Worm (Caenorhabditis elegans) whole organism, young adult: ENCODE data around the gene cal-4.

Experiments used
- B0019.2 ChIP-seq: fragments of 200-800 bp; sonication (Bioruptor generic); conservative IDR thresholded peaks from 2 replicates; pipeline ENCODE4 v1.3.6; 2022; ENCODE audit warnings: missing genetic modification reagents, missing genetic modification characterization, missing compliant biosample characterization
- B0336.3 ChIP-seq: fragments of 200-800 bp; sonication (Bioruptor generic); IDR thresholded peaks from 2 replicates; pipeline ENCODE4 v1.3.6; 2022; ENCODE audit warnings: missing genetic modification characterization, missing compliant biosample characterization
- C06A6.2 ChIP-seq: fragments of 200-800 bp; sonication (Bioruptor generic); conservative IDR thresholded peaks from 2 replicates; pipeline ENCODE4 v1.3.6; 2022; ENCODE audit warnings: missing genetic modification characterization, missing compliant biosample characterization
- C17E4.6 ChIP-seq: fragments of 200-800 bp; sonication (Bioruptor generic); IDR thresholded peaks from 2 replicates; pipeline ENCODE4 v1.3.6; 2022; ENCODE audit warnings: missing genetic modification reagents, missing genetic modification characterization, missing compliant biosample characterization
- F37B4.10 ChIP-seq: fragments of 200-800 bp; sonication (Bioruptor generic); IDR thresholded peaks from 2 replicates; pipeline ENCODE4 v1.3.6; 2022; ENCODE audit warnings: missing genetic modification characterization, missing compliant biosample characterization
- F49E8.2 ChIP-seq: sonication (generic microtip); optimal IDR thresholded peaks from 3 replicates; lab custom pipeline; 2017; ENCODE audit warnings: missing genetic modification characterization, mild to moderate bottlenecking, missing compliant biosample characterization, antibody characterized with exemption, moderate library complexity; ENCODE audit not compliant: insufficient read depth
- F55B11.4 ChIP-seq: sonication (generic microtip); optimal IDR thresholded peaks from 2 replicates; lab custom pipeline; 2016; ENCODE audit warnings: missing compliant biosample characterization, missing genetic modification characterization, borderline replicate concordance; ENCODE audit not compliant: insufficient read depth
- K12H6.12 ChIP-seq: fragments of 200-800 bp; sonication (Bioruptor generic); optimal IDR thresholded peaks from 2 replicates; lab custom pipeline; 2018; ENCODE audit warnings: mild to moderate bottlenecking, missing genetic modification characterization, missing compliant biosample characterization
- T07F8.4 ChIP-seq: sonication (generic microtip); optimal IDR thresholded peaks from 2 replicates; lab custom pipeline; 2016; ENCODE audit warnings: mild to moderate bottlenecking, missing genetic modification characterization, moderate library complexity, missing compliant biosample characterization
- Y53G8AR.9 ChIP-seq: fragments of 200-800 bp; sonication (Bioruptor generic); conservative IDR thresholded peaks from 2 replicates; pipeline ENCODE4 v1.3.6; 2022; ENCODE audit warnings: missing genetic modification reagents, missing genetic modification characterization, missing compliant biosample characterization
- akir-1 ChIP-seq: fragments of 200-800 bp; sonication (Bioruptor generic); optimal IDR thresholded peaks from 2 replicates; lab custom pipeline; 2018; ENCODE audit warnings: mild to moderate bottlenecking, missing genetic modification characterization, moderate library complexity, missing compliant biosample characterization
- ama-1 ChIP-seq, 3 experiments: fragments of 150-350 bp in 1 of 3; sonication (generic microtip) in 2 of 3; optimal IDR thresholded peaks; 2 replicates each; lab custom pipeline; 2014 to 2018; ENCODE audit warnings: missing biosample characterization in 2 of 3, missing genetic modification characterization in 2 of 3, missing genetic modification reagents in 2 of 3
- atf-7 ChIP-seq: sonication (generic microtip); optimal IDR thresholded peaks from 2 replicates; lab custom pipeline; 2017; ENCODE audit warnings: mild to moderate bottlenecking, missing genetic modification characterization, missing compliant biosample characterization
- athp-1 ChIP-seq: sonication (generic microtip); optimal IDR thresholded peaks from 2 replicates; lab custom pipeline; 2017; ENCODE audit warnings: mild to moderate bottlenecking, missing genetic modification characterization, missing compliant biosample characterization
- attf-5 ChIP-seq: fragments of 200-800 bp; sonication (Bioruptor generic); optimal IDR thresholded peaks from 2 replicates; lab custom pipeline; 2018; ENCODE audit warnings: mild to moderate bottlenecking, missing genetic modification characterization, missing compliant biosample characterization
- bed-2 ChIP-seq: fragments of 200-800 bp; sonication (Bioruptor generic); IDR thresholded peaks from 2 replicates; pipeline ENCODE4 v1.3.6; 2022; ENCODE audit warnings: missing genetic modification reagents, missing genetic modification characterization, missing compliant biosample characterization
- cebp-1 ChIP-seq, 2 experiments: fragments of 200-800 bp in 1 of 2; sonication (Bioruptor generic) in 1 of 2; sonication (generic microtip) in 1 of 2; IDR thresholded peaks in 1 of 2; optimal IDR thresholded peaks in 1 of 2; 2 replicates each; pipeline versions ENCODE4 v1.3.6 to Lab custom; 2017 to 2022; ENCODE audit warnings: missing compliant biosample characterization in 2 of 2, missing genetic modification characterization in 2 of 2, mild to moderate bottlenecking in 1 of 2, missing genetic modification reagents in 1 of 2, moderate library complexity in 1 of 2
- ceh-100 ChIP-seq: fragments of 200-800 bp; sonication (Bioruptor generic); IDR thresholded peaks from 2 replicates; pipeline ENCODE4 v1.3.6; 2022; ENCODE audit warnings: missing genetic modification reagents, missing genetic modification characterization, missing compliant biosample characterization
- ceh-27 ChIP-seq: fragments of 200-800 bp; sonication (Bioruptor generic); optimal IDR thresholded peaks from 2 replicates; lab custom pipeline; 2018; ENCODE audit warnings: mild to moderate bottlenecking, missing genetic modification characterization, moderate library complexity, missing compliant biosample characterization
- ceh-40 ChIP-seq: fragments of 200-800 bp; sonication (Bioruptor generic); IDR thresholded peaks from 2 replicates; pipeline ENCODE4 v1.3.6; 2022; ENCODE audit warnings: missing genetic modification characterization, missing compliant biosample characterization
- egl-18 ChIP-seq: fragments of 200-800 bp; sonication (Bioruptor generic); IDR thresholded peaks from 2 replicates; pipeline ENCODE4 v1.3.6; 2022; ENCODE audit warnings: missing genetic modification reagents, missing genetic modification characterization, missing compliant biosample characterization
- ets-4 ChIP-seq: fragments of 200-800 bp; sonication (Bioruptor generic); optimal IDR thresholded peaks from 2 replicates; lab custom pipeline; 2018; ENCODE audit warnings: mild to moderate bottlenecking, missing genetic modification characterization, missing compliant biosample characterization
- fkh-3 ChIP-seq: sonication (generic microtip); optimal IDR thresholded peaks from 2 replicates; lab custom pipeline; 2016; ENCODE audit warnings: mild to moderate bottlenecking, missing genetic modification characterization, missing compliant biosample characterization
- hlh-12 ChIP-seq: sonication (generic microtip); optimal IDR thresholded peaks from 2 replicates; lab custom pipeline; 2016; ENCODE audit warnings: missing genetic modification characterization, missing compliant biosample characterization
- let-526 ChIP-seq: fragments of 200-800 bp; sonication (Bioruptor generic); IDR thresholded peaks from 2 replicates; pipeline ENCODE4 v1.3.6; 2022; ENCODE audit warnings: missing genetic modification reagents, missing genetic modification characterization, missing compliant biosample characterization
- let-607 ChIP-seq, 2 experiments: fragments of 200-800 bp in 1 of 2; sonication (Bioruptor generic) in 1 of 2; sonication (generic microtip) in 1 of 2; optimal IDR thresholded peaks; 2 replicates each; lab custom pipeline; 2016 to 2018; ENCODE audit warnings: mild to moderate bottlenecking in 2 of 2, missing compliant biosample characterization in 2 of 2, missing genetic modification characterization in 2 of 2, moderate library complexity in 2 of 2, missing genotype in 1 of 2
- lin-26 ChIP-seq: fragments of 200-800 bp; sonication (Bioruptor generic); IDR thresholded peaks from 2 replicates; pipeline ENCODE4 v1.3.6; 2022; ENCODE audit warnings: missing genetic modification reagents, missing genetic modification characterization, missing compliant biosample characterization
- lin-40 ChIP-seq: sonication (generic microtip); optimal IDR thresholded peaks from 2 replicates; lab custom pipeline; 2016; ENCODE audit warnings: missing genetic modification characterization, mild to moderate bottlenecking, missing compliant biosample characterization, missing genotype, missing genetic modification reagents
- lin-54 ChIP-seq: fragments of 200-800 bp; sonication (Bioruptor generic); optimal IDR thresholded peaks from 2 replicates; lab custom pipeline; 2018; ENCODE audit warnings: mild to moderate bottlenecking, missing genetic modification characterization, missing compliant biosample characterization
- madf-10 ChIP-seq: sonication (generic microtip); optimal IDR thresholded peaks from 2 replicates; lab custom pipeline; 2016; ENCODE audit warnings: mild to moderate bottlenecking, missing genetic modification characterization, missing compliant biosample characterization
- madf-3 ChIP-seq: fragments of 200-800 bp; sonication (Bioruptor generic); IDR thresholded peaks from 2 replicates; pipeline ENCODE4 v1.3.6; 2022; ENCODE audit warnings: missing genetic modification reagents, missing genetic modification characterization, missing compliant biosample characterization
- mcd-1 ChIP-seq: fragments of 200-800 bp; sonication (Bioruptor generic); IDR thresholded peaks from 2 replicates; pipeline ENCODE4 v1.3.6; 2022; ENCODE audit warnings: missing genetic modification reagents, missing genetic modification characterization, missing compliant biosample characterization
- nhr-27 ChIP-seq: fragments of 200-800 bp; sonication (Bioruptor generic); optimal IDR thresholded peaks from 2 replicates; lab custom pipeline; 2018; ENCODE audit warnings: mild to moderate bottlenecking, missing genetic modification characterization, moderate library complexity, missing compliant biosample characterization
- nhr-80 ChIP-seq: sonication (generic microtip); optimal IDR thresholded peaks from 2 replicates; lab custom pipeline; 2016; ENCODE audit warnings: missing genetic modification characterization, missing compliant biosample characterization
- pha-4 ChIP-seq: fragments of 150-350 bp; sonication (generic microtip); optimal IDR thresholded peaks from 2 replicates; lab custom pipeline; 2014; ENCODE audit warnings: missing biosample characterization, missing genetic modification reagents, missing genetic modification characterization
- repo-1 ChIP-seq: sonication (generic microtip); optimal IDR thresholded peaks from 2 replicates; lab custom pipeline; 2017; ENCODE audit warnings: mild to moderate bottlenecking, missing genetic modification characterization, missing compliant biosample characterization
- sdz-38 ChIP-seq: sonication (generic microtip); optimal IDR thresholded peaks from 2 replicates; lab custom pipeline; 2016; ENCODE audit warnings: missing genotype, missing genetic modification characterization, missing compliant biosample characterization
- sea-2 ChIP-seq: fragments of 200-800 bp; sonication (Bioruptor generic); IDR thresholded peaks from 2 replicates; pipeline ENCODE4 v1.3.6; 2022; ENCODE audit warnings: missing genetic modification characterization, missing compliant biosample characterization
- tbp1 ChIP-seq: fragments of 200-800 bp; sonication (Bioruptor generic); optimal IDR thresholded peaks from 2 replicates; lab custom pipeline; 2018; ENCODE audit warnings: mild to moderate bottlenecking, missing genetic modification characterization, missing compliant biosample characterization
- unc-62 ChIP-seq: fragments of 150-350 bp; optimal IDR thresholded peaks from 2 replicates; lab custom pipeline; 2014; ENCODE audit warnings: missing biosample characterization, missing genetic modification reagents, missing genetic modification characterization
- ztf-22 ChIP-seq: fragments of 200-800 bp; sonication (Bioruptor generic); optimal IDR thresholded peaks from 2 replicates; lab custom pipeline; 2018; ENCODE audit warnings: mild to moderate bottlenecking, missing genetic modification characterization, moderate library complexity, missing compliant biosample characterization
- ztf-28 ChIP-seq: fragments of 200-800 bp; sonication (Bioruptor generic); IDR thresholded peaks from 2 replicates; pipeline ENCODE4 v1.3.6; 2022; ENCODE audit warnings: missing genetic modification reagents, missing genetic modification characterization, missing compliant biosample characterization

Gene cal-4

DNA sequence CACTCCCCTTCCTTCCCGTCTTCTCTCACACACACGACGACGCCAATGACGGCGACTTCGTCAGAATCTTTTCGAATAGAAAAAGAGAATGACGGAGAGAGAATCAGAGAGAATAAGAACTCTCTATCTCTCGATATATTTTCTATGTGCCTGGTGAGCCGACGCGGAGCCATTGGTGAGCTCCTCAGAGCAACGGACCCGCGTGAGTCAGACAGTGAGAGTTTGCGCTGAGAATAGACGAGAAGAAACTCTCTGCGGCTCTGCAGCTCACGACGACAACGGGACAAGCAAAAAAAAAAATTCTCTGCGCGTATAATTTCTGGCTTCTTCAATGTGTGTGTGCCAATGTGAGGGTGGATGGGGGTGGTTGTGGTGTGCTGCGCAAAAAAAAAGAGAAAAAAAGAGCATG is 21.3 kb upstream of the cal-4 start (continued):
- TF ChIP-seq ceh-100 (GFP tag; lab: Robert Waterston, UW) (no peak), ceh-27 (GFP tag; lab: Kevin White, UChicago) (peak; percentile 27), C17E4.6 (GFP tag; lab: Robert Waterston, UW) (no peak), tbp1 (no peak), egl-18 (GFP tag; lab: Robert Waterston, UW) (no peak), B0336.3 (0 out of 2 replicates have a peak, but pooled peaks have one; percentile 10), repo-1 (tag; lab: Kevin White, UChicago) (no peak), ztf-28 (no peak), C06A6.2 (GFP tag; lab: Robert Waterston, UW) (no peak)

DNA sequence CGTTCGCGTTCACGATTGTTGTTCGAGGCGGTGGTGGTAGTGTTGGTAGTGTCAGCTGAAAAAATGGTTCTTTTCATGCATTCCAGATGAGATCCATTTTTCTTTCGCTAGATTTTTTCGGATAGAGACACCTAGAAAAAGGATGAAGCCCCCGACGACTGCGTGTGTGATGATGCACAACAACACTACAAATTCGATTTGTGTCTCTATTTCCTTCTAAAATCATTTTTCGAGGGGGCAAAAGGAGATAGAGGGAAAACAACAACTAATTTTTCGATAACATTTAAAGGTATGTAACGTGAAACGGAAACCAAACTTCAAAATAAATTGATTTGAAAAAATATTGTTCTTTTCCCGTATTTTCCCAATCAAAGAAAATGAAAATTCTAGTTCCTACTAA is 20.7 kb upstream of the cal-4 start:
- TF ChIP-seq akir-1 (GFP tag; lab: Kevin White, UChicago) (no peak), atf-7 (no peak), nhr-27 (tag; lab: Kevin White, UChicago) (no peak), B0019.2 (GFP tag; lab: Robert Waterston, UW) (no peak), sea-2 (GFP tag; lab: Robert Waterston, UW) (no peak), F37B4.10 (no peak), K12H6.12 (tag; lab: Kevin White, UChicago) (no peak), fkh-3 (tag; lab: Kevin White, UChicago) (no peak), F55B11.4 (tag; lab: Kevin White, UChicago) (no peak), F49E8.2 (no peak), bed-2 (GFP tag; lab: Robert Waterston, UW) (no peak), sdz-38 (tag; lab: Kevin White, UChicago) (no peak), Y53G8AR.9 (GFP tag; lab: Robert Waterston, UW) (no peak), pha-4 (tag; lab: Kevin White, UChicago) (no peak)

DNA sequence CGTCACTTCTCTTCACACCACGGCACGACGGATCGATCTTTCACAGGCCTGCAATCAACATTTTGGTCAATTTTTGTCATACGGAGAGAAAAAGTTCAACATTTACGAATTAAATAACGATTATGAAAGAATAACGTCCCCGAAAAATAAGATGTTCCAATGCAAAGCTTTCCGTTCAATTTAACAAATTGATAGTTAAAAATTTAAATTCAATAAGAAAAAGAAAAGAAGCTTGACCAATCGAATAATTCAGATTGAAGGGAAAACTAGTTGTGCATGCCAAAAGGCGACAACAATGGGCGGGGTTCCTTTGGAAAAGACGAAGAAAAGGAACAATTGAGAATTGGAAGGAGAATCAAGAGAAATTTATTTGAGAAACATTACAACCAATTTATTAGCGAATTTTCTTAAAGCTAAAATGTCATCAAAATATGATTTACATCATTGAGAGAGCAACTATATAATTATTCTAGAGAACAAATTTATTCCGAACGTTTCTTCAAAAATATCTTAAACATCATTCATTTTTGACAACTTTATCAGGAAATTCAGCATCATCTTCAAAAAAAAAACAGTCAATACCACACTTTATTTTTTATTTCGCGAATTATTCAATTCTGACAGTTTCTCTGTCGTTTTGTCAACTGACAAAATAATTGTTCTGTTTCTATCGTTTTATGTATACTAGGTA is 19.5 kb upstream of the cal-4 start, which contains the start of gene tax-6:
TSS of gene tax-6 (minus strand) at position 51 of the 691 bp plus-strand sequence.
- TF ChIP-seq unc-62 (GFP tag; lab: Kevin White, UChicago), result no peak
- no peak for TF ChIP-seq T07F8.4 (tag; lab: Kevin White, UChicago)
- TF ChIP-seq mcd-1, result no peak
- TF ChIP-seq madf-10 (tag; lab: Kevin White, UChicago), result no peak

DNA sequence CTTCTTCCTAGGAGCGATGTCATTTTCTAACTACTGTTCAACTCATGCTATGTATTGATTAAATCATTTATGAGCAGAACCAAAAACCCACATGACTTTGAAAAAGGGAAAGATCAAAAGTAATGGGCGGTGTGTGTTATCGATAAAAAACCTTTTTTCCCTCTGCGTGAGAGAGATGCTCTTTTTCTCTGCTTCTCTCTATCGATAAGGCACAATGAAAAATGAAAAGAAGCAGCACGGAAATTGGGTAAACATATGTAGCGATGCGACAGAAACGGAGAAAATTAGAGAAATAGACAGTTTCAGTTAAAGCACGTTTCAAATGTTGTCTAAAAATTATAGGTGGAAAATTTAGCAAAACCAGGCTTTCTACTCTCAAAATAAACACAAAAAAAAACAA is 18.9 kb upstream of the cal-4 start:
- TF ChIP-seq hlh-12 (tag; lab: Kevin White, UChicago) (no peak), madf-3 (GFP tag; lab: Robert Waterston, UW) (no peak), madf-10 (tag; lab: Kevin White, UChicago) (peak; percentile 17), K12H6.12 (tag; lab: Kevin White, UChicago) (peak; percentile 32), lin-54 (GFP tag; lab: Kevin White, UChicago) (peak; percentile 4), atf-7 (peak; percentile 15), cebp-1 (GFP tag; IDR thresholded peaks at IDR 0.05; lab: Robert Waterston, UW) (no peak), cebp-1 (tag; optimal IDR thresholded peaks at IDR 0.05; lab: Kevin White, UChicago) (peak; percentile 56), let-607 (tag; optimal IDR thresholded peaks at IDR 0.05; lab: Kevin White, UChicago) (peak in 1 of 2 experiments; percentile 3), ceh-40 (GFP tag; lab: Robert Waterston, UW) (no peak), pha-4 (tag; lab: Kevin White, UChicago) (peak; percentile 63), tbp1 (peak; percentile 39), lin-26 (GFP tag; lab: Robert Waterston, UW) (no peak), nhr-80 (tag; lab: Kevin White, UChicago) (peak; percentile 95), ets-4 (GFP tag; lab: Kevin White, UChicago) (no peak), athp-1 (no peak), ztf-22 (GFP tag; lab: Kevin White, UChicago) (peak; percentile 34), lin-40 (tag; lab: Kevin White, UChicago) (peak; percentile 10), attf-5 (GFP tag; lab: Kevin White, UChicago) (peak; percentile 65), let-526 (GFP tag; lab: Robert Waterston, UW) (no peak), ama-1 (optimal IDR thresholded peaks at IDR 0.05; lab: Kevin White, UChicago) (peak; percentile 33), ama-1 (GFP tag; optimal IDR thresholded peaks at IDR 0.05; lab: Kevin White, UChicago) (no peak)
